Worm (Caenorhabditis elegans): ENCODE data around the gene sre-53.

Gene sre-53

ce11 chrII:12289085-12289484, 34.1 kb downstream of the sre-53 start, which contains the start of gene Y57A10A.31:
Gene Y57A10A.31, plus strand, starts transcription at chrII:12289385.
- no peak for TF ChIP-seq nhr-6 (tag; optimal IDR thresholded peaks at IDR 0.05)
- no peak for TF ChIP-seq mbf-1 (tag; optimal IDR thresholded peaks at IDR 0.05)
- no peak for TF ChIP-seq egl-27 (tag; optimal IDR thresholded peaks at IDR 0.05)
- TF ChIP-seq gmeb-1 (tag; optimal IDR thresholded peaks at IDR 0.05): no peak

ce11 chrII:12284045-12284444, 39.2 kb downstream of the sre-53 start:
- no peak for TF ChIP-seq ceh-82 (tag; optimal IDR thresholded peaks at IDR 0.05)
- no peak for TF ChIP-seq alr-1 (tag; optimal IDR thresholded peaks at IDR 0.05)
- no peak for TF ChIP-seq mdl-1 (tag; optimal IDR thresholded peaks at IDR 0.05)

ce11 chrII:12280360-12280759, 42.8 kb downstream of the sre-53 start, which contains the start of gene ife-5:
Gene ife-5, plus strand, starts transcription at chrII:12280660.
- TF ChIP-seq lin-39 (tag; optimal IDR thresholded peaks at IDR 0.05) (no peak), crh-2 (tag; optimal IDR thresholded peaks at IDR 0.05) (no peak), sma-9 (GFP tag; optimal IDR thresholded peaks at IDR 0.05) (no peak), sma-9 (tag; optimal IDR thresholded peaks at IDR 0.05) (no peak), snpc-4 (tag; optimal IDR thresholded peaks at IDR 0.05) (no peak), nhr-129 (tag; optimal IDR thresholded peaks at IDR 0.05) (no peak), ztf-4 (tag; optimal IDR thresholded peaks at IDR 0.05) (no peak), mdl-1 (tag; optimal IDR thresholded peaks at IDR 0.05) (no peak), ztf-11 (tag; optimal IDR thresholded peaks at IDR 0.05) (no peak), peb-1 (tag; optimal IDR thresholded peaks at IDR 0.05) (no peak), lin-13 (GFP tag; optimal IDR thresholded peaks at IDR 0.05) (no peak)

ce11 chrII:12279259-12279658, 43.9 kb downstream of the sre-53 start, which contains the start of the genes tric-1B.2 and Y57A10A.29:
Gene tric-1B.2, minus strand, starts transcription at chrII:12279387.
Gene Y57A10A.29, plus strand, starts transcription at chrII:12279561.
- TF ChIP-seq skn-1 (tag; optimal IDR thresholded peaks at IDR 0.05) (no peak), ceh-16 (tag; optimal IDR thresholded peaks at IDR 0.05) (no peak), C34F6.9 (tag; optimal IDR thresholded peaks at IDR 0.05) (peak; percentile 21), unc-55 (GFP tag; optimal IDR thresholded peaks at IDR 0.05) (peak; percentile 28), ceh-82 (tag; optimal IDR thresholded peaks at IDR 0.05) (no peak), ama-1 (optimal IDR thresholded peaks at IDR 0.05) (no peak), gmeb-1 (tag; optimal IDR thresholded peaks at IDR 0.05) (no peak), fos-1 (tag; optimal IDR thresholded peaks at IDR 0.05) (no peak), lsy-2 (tag; optimal IDR thresholded peaks at IDR 0.05) (peak in 1 of 2 experiments; percentile 10), ztf-1 (GFP tag; conservative IDR thresholded peaks at IDR 0.05) (no peak), dmd-4 (tag; optimal IDR thresholded peaks at IDR 0.05) (no peak)

ce11 chrII:12278602-12279001, 44.6 kb downstream of the sre-53 start:
- TF ChIP-seq ama-1 (optimal IDR thresholded peaks at IDR 0.05): no peak
- TF ChIP-seq nhr-129 (tag; optimal IDR thresholded peaks at IDR 0.05): no peak
- TF ChIP-seq ztf-4 (tag; optimal IDR thresholded peaks at IDR 0.05): no peak
- TF ChIP-seq lin-39 (tag; optimal IDR thresholded peaks at IDR 0.05): no peak
- TF ChIP-seq elt-3 (tag; optimal IDR thresholded peaks at IDR 0.05): no peak
- TF ChIP-seq alr-1 (tag; optimal IDR thresholded peaks at IDR 0.05): no peak
- no peak for TF ChIP-seq lin-13 (GFP tag; optimal IDR thresholded peaks at IDR 0.05)
- TF ChIP-seq Y55F3AM.14 (GFP tag; optimal IDR thresholded peaks at IDR 0.05): no peak
- TF ChIP-seq sma-3 (GFP tag; optimal IDR thresholded peaks at IDR 0.05): no peak
- no peak for TF ChIP-seq C34F6.9 (tag; optimal IDR thresholded peaks at IDR 0.05)
- TF ChIP-seq mdl-1 (tag; optimal IDR thresholded peaks at IDR 0.05): no peak
- TF ChIP-seq lsy-2 (tag; optimal IDR thresholded peaks at IDR 0.05): no peak
- TF ChIP-seq nhr-11 (tag; optimal IDR thresholded peaks at IDR 0.05): no peak
- no peak for TF ChIP-seq dmd-4 (tag; optimal IDR thresholded peaks at IDR 0.05)
- TF ChIP-seq nhr-23 (tag; optimal IDR thresholded peaks at IDR 0.05): no peak

ce11 chrII:12274944-12275343, 48.3 kb downstream of the sre-53 start, which contains the start of gene Y57A10A.27:
Gene Y57A10A.27, minus strand, starts transcription at chrII:12275044.
- no peak for TF ChIP-seq sem-4 (tag; optimal IDR thresholded peaks at IDR 0.05)
- TF ChIP-seq sma-9 (GFP tag; optimal IDR thresholded peaks at IDR 0.05): no peak
- TF ChIP-seq sma-9 (tag; optimal IDR thresholded peaks at IDR 0.05): no peak
- no peak for TF ChIP-seq alr-1 (tag; optimal IDR thresholded peaks at IDR 0.05)
- TF ChIP-seq blmp-1 (tag; optimal IDR thresholded peaks at IDR 0.05; ENCODE audit: insufficient read depth): no peak
- no peak for TF ChIP-seq ztf-11 (tag; optimal IDR thresholded peaks at IDR 0.05)
- no peak for TF ChIP-seq nhr-25 (tag; optimal IDR thresholded peaks at IDR 0.05)
- no peak for TF ChIP-seq F13H6.1 (tag; optimal IDR thresholded peaks at IDR 0.05)
- no peak for TF ChIP-seq fos-1 (tag; optimal IDR thresholded peaks at IDR 0.05)
- no peak for TF ChIP-seq unc-55 (GFP tag; optimal IDR thresholded peaks at IDR 0.05)
- no peak for TF ChIP-seq nhr-77 (tag; optimal IDR thresholded peaks at IDR 0.05)
- no peak for TF ChIP-seq elt-3 (tag; optimal IDR thresholded peaks at IDR 0.05)
- TF ChIP-seq lin-11 (tag; optimal IDR thresholded peaks at IDR 0.05): no peak
